Worm (Caenorhabditis elegans): ENCODE data around the gene F56D6.20.

ce11 chrIV:3914462-3914861, 1.8 kb downstream of the F56D6.20 start, which contains the start of gene F56D6.19:
- TF ChIP-seq nhr-11 (tag; optimal IDR thresholded peaks at IDR 0.05) (no peak), hlh-30 (tag; optimal IDR thresholded peaks at IDR 0.05; ENCODE audit: insufficient read depth) (no peak), pax-1 (tag; optimal IDR thresholded peaks at IDR 0.05) (no peak), pqm-1 (tag; optimal IDR thresholded peaks at IDR 0.05) (no peak), rnt-1 (tag; optimal IDR thresholded peaks at IDR 0.05) (no peak), tbx-2 (tag; optimal IDR thresholded peaks at IDR 0.05) (no peak), elt-2 (tag; optimal IDR thresholded peaks at IDR 0.05) (no peak), ama-1 (optimal IDR thresholded peaks at IDR 0.05) (no peak), npax-4 (tag; optimal IDR thresholded peaks at IDR 0.05) (no peak), unc-55 (GFP tag; optimal IDR thresholded peaks at IDR 0.05) (no peak), nhr-232 (tag; optimal IDR thresholded peaks at IDR 0.05) (no peak)

Measured in whole organism, late embryonic.